Worm (Caenorhabditis elegans) whole organism, L2 larva: ENCODE results near the gene hrg-1.

Experiments used
- F13H6.1 ChIP-seq: sonication (generic microtip); optimal IDR thresholded peaks from 2 replicates; lab custom pipeline; 2016; ENCODE audit warnings: missing genetic modification characterization, missing compliant biosample characterization
- dmd-4 ChIP-seq: sonication (generic microtip); optimal IDR thresholded peaks from 2 replicates; lab custom pipeline; 2017; ENCODE audit warnings: missing biosample characterization, missing genetic modification characterization
- nhr-12 ChIP-seq: fragments of 150-350 bp; optimal IDR thresholded peaks from 2 replicates; lab custom pipeline; 2014; ENCODE audit warnings: missing biosample characterization, missing genetic modification characterization
- ztf-1 ChIP-seq: fragments of 200-800 bp; sonication (Bioruptor generic); conservative IDR thresholded peaks from 2 replicates; pipeline ENCODE4 v1.3.6; 2022; ENCODE audit warnings: missing genetic modification characterization, missing compliant biosample characterization

ce11 chrX:3988575-3988974 lies 27.4 kb downstream of the hrg-1 start:
- no peak for TF ChIP-seq nhr-12
- no peak for TF ChIP-seq dmd-4 (tag; lab: Kevin White, UChicago)
- no peak for TF ChIP-seq F13H6.1
- TF ChIP-seq ztf-1, result no peak
